Fruit fly (Drosophila melanogaster): ENCODE results near the gene Dh31.
A peak's percentile ranks its signal among the peaks of the same experiment; 100 is the strongest.

The Dh31 gene

dm6 chr2L:8552472-8552871, 45.8 kb upstream of the Dh31 start:
- TF ChIP-seq h (GFP tag; optimal IDR thresholded peaks at IDR 0.05) = peak; percentile 15
- TF ChIP-seq Mio (GFP tag; optimal IDR thresholded peaks at IDR 0.05) = no peak
- no peak for TF ChIP-seq CG32264 (GFP tag; optimal IDR thresholded peaks at IDR 0.05)
- peak in 1 of 2 experiments; percentile 17 for TF ChIP-seq foxo (GFP tag; optimal IDR thresholded peaks at IDR 0.05)
- TF ChIP-seq Vsx2 (GFP tag; optimal IDR thresholded peaks at IDR 0.05; ENCODE audit: partially characterized antibody) = no peak

- TF ChIP-seq foxo (GFP tag; optimal IDR thresholded peaks at IDR 0.05) (no peak), br (GFP tag; optimal IDR thresholded peaks at IDR 0.05) (no peak), Hnf4 (GFP tag; optimal IDR thresholded peaks at IDR 0.05) (no peak), jim (GFP tag; optimal IDR thresholded peaks at IDR 0.05) (no peak), usp (GFP tag; optimal IDR thresholded peaks at IDR 0.05) (no peak), dl (GFP tag; optimal IDR thresholded peaks at IDR 0.05; ENCODE audit: insufficient read depth in 1 of 2, partially characterized antibody in 2 of 2) (no peak), HLH106 (tag; optimal IDR thresholded peaks at IDR 0.05) (no peak), Hr83 (GFP tag; optimal IDR thresholded peaks at IDR 0.05; ENCODE audit: poor library complexity, severe bottlenecking) (no peak), Dif (GFP tag; optimal IDR thresholded peaks at IDR 0.05; ENCODE audit: partially characterized antibody) (no peak), ey (GFP tag; optimal IDR thresholded peaks at IDR 0.05) (no peak), Myc (optimal IDR thresholded peaks at IDR 0.05) (no peak), CG9705 (GFP tag; optimal IDR thresholded peaks at IDR 0.05) (no peak), tai (GFP tag; optimal IDR thresholded peaks at IDR 0.05) (no peak)
These were observed 41.5 kb upstream of the Dh31 start for dm6 chr2L:8548118-8548517.

DNA sequence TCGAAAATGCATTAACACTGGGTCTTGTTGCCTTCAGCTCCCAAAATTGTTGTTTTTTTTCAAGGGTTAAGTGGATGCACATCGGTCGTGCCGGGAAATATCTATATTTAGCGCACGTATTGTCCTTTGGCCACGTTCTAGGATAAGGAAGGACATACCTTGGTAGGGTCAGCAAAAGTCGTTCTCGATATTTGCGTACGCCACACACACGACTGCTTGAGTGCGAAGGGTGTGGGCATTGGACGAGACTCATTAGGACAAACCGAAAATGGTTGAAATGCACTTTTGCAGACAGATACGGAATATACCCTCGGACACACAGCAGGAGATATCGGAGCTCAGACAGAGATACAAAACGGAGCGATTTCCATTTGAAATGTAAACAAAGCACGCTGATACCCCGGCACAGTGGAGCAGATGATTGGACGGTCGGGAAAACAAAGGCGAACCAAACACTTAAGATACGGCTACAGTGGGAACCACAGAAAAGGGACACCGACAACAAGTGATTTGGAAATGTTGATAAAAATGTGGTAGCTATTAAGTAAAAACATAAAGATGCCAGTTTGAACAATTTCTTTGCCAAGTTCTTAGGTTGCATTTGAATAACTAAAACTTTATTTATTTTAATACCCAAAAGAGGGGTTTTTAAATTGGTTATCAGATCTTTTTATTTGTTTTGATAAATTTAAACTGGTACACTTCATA, 38.9 kb upstream of the Dh31 start:
- TF ChIP-seq usp (GFP tag; optimal IDR thresholded peaks at IDR 0.05) = no peak
- no peak for TF ChIP-seq dsf (GFP tag; optimal IDR thresholded peaks at IDR 0.05; ENCODE audit: borderline replicate concordance)
- TF ChIP-seq dl (GFP tag; optimal IDR thresholded peaks at IDR 0.05; ENCODE audit: insufficient read depth in 1 of 2, partially characterized antibody in 2 of 2) = no peak
- TF ChIP-seq fru (GFP tag; optimal IDR thresholded peaks at IDR 0.05) = no peak
- TF ChIP-seq brk (GFP tag; optimal IDR thresholded peaks at IDR 0.05) = no peak
- TF ChIP-seq Vsx2 (GFP tag; optimal IDR thresholded peaks at IDR 0.05; ENCODE audit: partially characterized antibody) = no peak
- TF ChIP-seq Hr83 (GFP tag; optimal IDR thresholded peaks at IDR 0.05; ENCODE audit: poor library complexity, severe bottlenecking) = no peak
- no peak for TF ChIP-seq CG9705 (GFP tag; optimal IDR thresholded peaks at IDR 0.05)
- TF ChIP-seq br (GFP tag; optimal IDR thresholded peaks at IDR 0.05) = no peak

dm6 chr2L:8544636-8545035, 38.0 kb upstream of the Dh31 start:
- TF ChIP-seq lola (GFP tag; optimal IDR thresholded peaks at IDR 0.05) = no peak
- TF ChIP-seq sv (GFP tag; optimal IDR thresholded peaks at IDR 0.05) = no peak
- TF ChIP-seq brk (GFP tag; optimal IDR thresholded peaks at IDR 0.05) = no peak
- no peak for TF ChIP-seq tai (GFP tag; optimal IDR thresholded peaks at IDR 0.05)
- no peak for TF ChIP-seq pan (optimal IDR thresholded peaks at IDR 0.05)
- TF ChIP-seq Dif (GFP tag; optimal IDR thresholded peaks at IDR 0.05; ENCODE audit: partially characterized antibody) = no peak
- no peak for TF ChIP-seq dsf (GFP tag; optimal IDR thresholded peaks at IDR 0.05; ENCODE audit: borderline replicate concordance)
- no peak for TF ChIP-seq Dfd (GFP tag; optimal IDR thresholded peaks at IDR 0.05)
- no peak for TF ChIP-seq GATAd (GFP tag; optimal IDR thresholded peaks at IDR 0.05)
- TF ChIP-seq dmrt93B (GFP tag; optimal IDR thresholded peaks at IDR 0.05) = no peak
- TF ChIP-seq Vsx2 (GFP tag; optimal IDR thresholded peaks at IDR 0.05; ENCODE audit: partially characterized antibody) = no peak
- no peak for TF ChIP-seq dl (GFP tag; optimal IDR thresholded peaks at IDR 0.05; ENCODE audit: insufficient read depth in 1 of 2, partially characterized antibody in 2 of 2)
- TF ChIP-seq Rel (GFP tag; optimal IDR thresholded peaks at IDR 0.05) = no peak
- TF ChIP-seq Rel (tag; optimal IDR thresholded peaks at IDR 0.05) = no peak
- TF ChIP-seq h (GFP tag; optimal IDR thresholded peaks at IDR 0.05) = no peak
- no peak for TF ChIP-seq Abd-B (GFP tag; optimal IDR thresholded peaks at IDR 0.05)
- no peak for TF ChIP-seq Myc (optimal IDR thresholded peaks at IDR 0.05)
- no peak for TF ChIP-seq CG9705 (GFP tag; optimal IDR thresholded peaks at IDR 0.05)
- TF ChIP-seq OdsH (GFP tag; optimal IDR thresholded peaks at IDR 0.05) = no peak
- TF ChIP-seq Mio (GFP tag; optimal IDR thresholded peaks at IDR 0.05) = no peak
- no peak for TF ChIP-seq CrebA (GFP tag; optimal IDR thresholded peaks at IDR 0.05; ENCODE audit: borderline replicate concordance)
